Fruit fly (Drosophila melanogaster): ENCODE data around the gene Dci.
A peak's percentile ranks its signal among the peaks of the same experiment; 100 is the strongest.

Gene Dci

DNA sequence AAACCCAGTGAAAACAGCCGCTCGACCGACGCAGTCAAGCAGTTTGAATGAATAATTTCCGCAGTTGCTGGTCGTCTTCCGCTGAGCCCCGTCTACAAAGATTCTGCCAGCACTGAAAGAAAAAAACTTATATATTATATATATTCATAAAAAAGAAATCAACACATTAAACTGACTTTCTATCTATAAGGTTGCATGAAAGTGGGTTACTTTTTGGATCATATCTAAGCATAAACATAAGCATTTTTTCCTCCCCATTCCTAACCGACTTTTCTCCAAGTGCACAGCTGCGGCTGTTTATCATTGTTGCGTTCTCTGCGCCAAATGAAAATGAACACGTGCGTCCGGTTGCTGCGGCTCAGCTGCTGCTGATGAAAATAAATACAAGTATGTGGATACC, 30.8 kb upstream of the Dci start (continued):
- TF ChIP-seq MESR4 (GFP tag; optimal IDR thresholded peaks at IDR 0.05) (no peak), Ssrp (tag; optimal IDR thresholded peaks at IDR 0.05) (peak; percentile 76), CG31224 (GFP tag; IDR thresholded peaks at IDR 0.05) (peak; percentile 58), CG4282 (GFP tag; optimal IDR thresholded peaks at IDR 0.05) (no peak), prd (optimal IDR thresholded peaks at IDR 0.05) (no peak), prd (GFP tag; IDR thresholded peaks at IDR 0.05) (peak; percentile 84), Lim3 (GFP tag; IDR thresholded peaks at IDR 0.05) (0 out of 2 replicates have a peak, but pooled peaks have one; percentile 28), CG1233 (GFP tag; optimal IDR thresholded peaks at IDR 0.05) (peak; percentile 50), CG8359 (GFP tag; optimal IDR thresholded peaks at IDR 0.05; ENCODE audit: borderline replicate concordance) (peak; percentile 27), rib (GFP tag; IDR thresholded peaks at IDR 0.05) (0 out of 2 replicates have a peak, but pooled peaks have one; percentile 20), grn (GFP tag; optimal IDR thresholded peaks at IDR 0.05) (no peak), HLH4C (GFP tag; IDR thresholded peaks at IDR 0.05; ENCODE audit: partially characterized antibody) (no peak), CG7839 (tag; optimal IDR thresholded peaks at IDR 0.05) (peak; percentile 78), CG17612 (GFP tag; IDR thresholded peaks at IDR 0.05) (no peak), Nf-YC (tag; optimal IDR thresholded peaks at IDR 0.05) (peak; percentile 13), CG3407 (GFP tag; optimal IDR thresholded peaks at IDR 0.05) (peak; percentile 63), Doc3 (GFP tag; IDR thresholded peaks at IDR 0.05; ENCODE audit: partially characterized antibody) (no peak), CG6813 (GFP tag; optimal IDR thresholded peaks at IDR 0.05) (peak; percentile 66), sc (optimal IDR thresholded peaks at IDR 0.05) (no peak), sc (GFP tag; optimal IDR thresholded peaks at IDR 0.05) (peak; percentile 56), CG43689 (GFP tag; IDR thresholded peaks at IDR 0.05) (peak; percentile 31; the same call in 1 of the 2 replicates), CG3847 (GFP tag; IDR thresholded peaks at IDR 0.05) (peak; percentile 67; the same call in 1 of the 2 replicates), Six4 (GFP tag; optimal IDR thresholded peaks at IDR 0.05) (peak; percentile 57), Poxn (GFP tag; IDR thresholded peaks at IDR 0.05) (no peak), fd64A (GFP tag; optimal IDR thresholded peaks at IDR 0.05) (no peak), CG11504 (tag; optimal IDR thresholded peaks at IDR 0.05) (peak; percentile 88), crp (GFP tag; optimal IDR thresholded peaks at IDR 0.05) (no peak), gro (GFP tag; optimal IDR thresholded peaks at IDR 0.05) (peak; percentile 7), wdn (GFP tag; IDR thresholded peaks at IDR 0.05) (0 out of 2 replicates have a peak, but pooled peaks have one; percentile 35), Xrp1 (GFP tag; IDR thresholded peaks at IDR 0.05) (peak; percentile 80), chm (GFP tag; IDR thresholded peaks at IDR 0.05) (peak; percentile 50; the same call in 1 of the 2 replicates), onecut (GFP tag; IDR thresholded peaks at IDR 0.05) (peak; percentile 76), amos (GFP tag; IDR thresholded peaks at IDR 0.05; ENCODE audit: partially characterized antibody) (no peak), CG10979 (tag; optimal IDR thresholded peaks at IDR 0.05) (peak; percentile 74), CG34422 (GFP tag; IDR thresholded peaks at IDR 0.05) (peak; percentile 84), CG14667 (GFP tag; IDR thresholded peaks at IDR 0.05) (no peak; the same call in 1 of the 2 replicates), Lhr (GFP tag; optimal IDR thresholded peaks at IDR 0.05) (peak; percentile 24), vvl (GFP tag; IDR thresholded peaks at IDR 0.05) (peak; percentile 91), psq (GFP tag; optimal IDR thresholded peaks at IDR 0.05) (peak; percentile 20), CG4360 (GFP tag; IDR thresholded peaks at IDR 0.05) (0 out of 2 replicates have a peak, but pooled peaks have one; percentile 24), zfh2 (GFP tag; optimal IDR thresholded peaks at IDR 0.05) (no peak), D (optimal IDR thresholded peaks at IDR 0.05) (no peak), D (GFP tag; optimal IDR thresholded peaks at IDR 0.05) (peak; percentile 53), CG33213 (GFP tag; optimal IDR thresholded peaks at IDR 0.05) (no peak), CG17328 (GFP tag; IDR thresholded peaks at IDR 0.05) (peak; percentile 84), CG7928 (GFP tag; optimal IDR thresholded peaks at IDR 0.05) (no peak), Fer1 (GFP tag; optimal IDR thresholded peaks at IDR 0.05) (peak; percentile 78), CG4854 (GFP tag; optimal IDR thresholded peaks at IDR 0.05) (peak; percentile 2), zen (tag; optimal IDR thresholded peaks at IDR 0.05) (peak; percentile 35), pros (GFP tag; optimal IDR thresholded peaks at IDR 0.05) (no peak), Nf-YB (GFP tag; optimal IDR thresholded peaks at IDR 0.05) (peak; percentile 20)

Data from whole organism, embryonic.